Worm (Caenorhabditis elegans) whole organism, young adult: ENCODE data around the gene str-134.

Experiments used
- B0336.3 ChIP-seq: fragments of 200-800 bp; sonication (Bioruptor generic); IDR thresholded peaks from 2 replicates; pipeline ENCODE4 v1.3.6; 2022; ENCODE audit warnings: missing genetic modification characterization, missing compliant biosample characterization
- Y67H2A.10 ChIP-seq: fragments of 200-800 bp; sonication (Bioruptor generic); conservative IDR thresholded peaks from 2 replicates; pipeline ENCODE4 v1.3.6; 2022; ENCODE audit warnings: missing genetic modification reagents, missing genetic modification characterization, missing compliant biosample characterization
- athp-1 ChIP-seq: sonication (generic microtip); optimal IDR thresholded peaks from 2 replicates; lab custom pipeline; 2017; ENCODE audit warnings: mild to moderate bottlenecking, missing genetic modification characterization, missing compliant biosample characterization
- fkh-3 ChIP-seq: sonication (generic microtip); optimal IDR thresholded peaks from 2 replicates; lab custom pipeline; 2016; ENCODE audit warnings: mild to moderate bottlenecking, missing genetic modification characterization, missing compliant biosample characterization
- madf-10 ChIP-seq: sonication (generic microtip); optimal IDR thresholded peaks from 2 replicates; lab custom pipeline; 2016; ENCODE audit warnings: mild to moderate bottlenecking, missing genetic modification characterization, missing compliant biosample characterization
- mxl-1 ChIP-seq: sonication (generic microtip); optimal IDR thresholded peaks from 2 replicates; lab custom pipeline; 2016; ENCODE audit warnings: missing genetic modification characterization, missing compliant biosample characterization
- nfya-1 ChIP-seq: sonication (generic microtip); optimal IDR thresholded peaks from 2 replicates; lab custom pipeline; 2017; ENCODE audit warnings: antibody characterized with exemption, missing compliant biosample characterization, missing genetic modification characterization, borderline replicate concordance; ENCODE audit not compliant: insufficient read depth
- nfya-2 ChIP-seq: fragments of 200-800 bp; sonication (Bioruptor generic); IDR thresholded peaks from 2 replicates; pipeline ENCODE4 v1.3.6; 2022; ENCODE audit warnings: missing genetic modification reagents, missing genetic modification characterization, missing compliant biosample characterization
- nhr-120 ChIP-seq: fragments of 200-800 bp; sonication (Bioruptor generic); IDR thresholded peaks from 2 replicates; pipeline ENCODE4 v1.3.6; 2022; ENCODE audit warnings: missing genetic modification characterization, missing compliant biosample characterization
- pha-4 ChIP-seq: fragments of 150-350 bp; sonication (generic microtip); optimal IDR thresholded peaks from 2 replicates; lab custom pipeline; 2014; ENCODE audit warnings: missing biosample characterization, missing genetic modification reagents, missing genetic modification characterization
- unc-62 ChIP-seq: fragments of 150-350 bp; optimal IDR thresholded peaks from 2 replicates; lab custom pipeline; 2014; ENCODE audit warnings: missing biosample characterization, missing genetic modification reagents, missing genetic modification characterization

- TF ChIP-seq athp-1 (tag; lab: Kevin White, UChicago) (no peak), nfya-1 (tag; lab: Kevin White, UChicago) (no peak), unc-62 (no peak), nhr-120 (GFP tag; lab: Robert Waterston, UW) (no peak), fkh-3 (tag; lab: Kevin White, UChicago) (no peak), nfya-2 (GFP tag; lab: Robert Waterston, UW) (no peak), madf-10 (tag; lab: Kevin White, UChicago) (no peak), B0336.3 (GFP tag; lab: Robert Waterston, UW) (no peak), pha-4 (tag; lab: Kevin White, UChicago) (no peak), Y67H2A.10 (GFP tag; lab: Robert Waterston, UW) (no peak), mxl-1 (tag; lab: Kevin White, UChicago) (no peak)
These were observed 7.3 kb upstream of the str-134 start, which contains the start of gene srj-25 for ce11 chrV:736171-736570.
